Worm (Caenorhabditis elegans) whole organism, L1 larva: ENCODE results near the gene K10H10.4.

ENCODE experiments used
- ama-1 ChIP-seq: fragments of 150-350 bp; optimal IDR thresholded peaks from 2 replicates; lab custom pipeline; 2014
- ces-1 ChIP-seq: fragments of 150-350 bp; optimal IDR thresholded peaks from 2 replicates; lab custom pipeline; 2014; ENCODE audit warnings: missing biosample characterization, missing genetic modification reagents, missing genetic modification characterization
- elt-3 ChIP-seq, 6 experiments: fragments of 150-350 bp in 1 of 6; sonication (generic microtip); optimal IDR thresholded peaks; 2 replicates each; lab custom pipeline; 2017 to 2018; ENCODE audit warnings: missing biosample characterization in 6 of 6, missing genetic modification characterization in 6 of 6, inconsistent platforms in 1 of 6
- fkh-10 ChIP-seq: sonication (generic microtip); optimal IDR thresholded peaks from 2 replicates; lab custom pipeline; 2017; ENCODE audit warnings: missing biosample characterization, missing genetic modification reagents, missing genetic modification characterization
- lin-13 ChIP-seq: fragments of 150-350 bp; optimal IDR thresholded peaks from 2 replicates; lab custom pipeline; 2014; ENCODE audit warnings: missing biosample characterization, missing genetic modification reagents, missing genetic modification characterization
- nhr-19 ChIP-seq: fragments of 200-800 bp; sonication (Bioruptor generic); conservative IDR thresholded peaks from 2 replicates; pipeline ENCODE4 v1.3.6; 2022; ENCODE audit warnings: missing genetic modification characterization, missing compliant biosample characterization
- nhr-237 ChIP-seq: fragments of 150-350 bp; optimal IDR thresholded peaks from 2 replicates; lab custom pipeline; 2014; ENCODE audit warnings: missing biosample characterization, missing genetic modification characterization
- nhr-28 ChIP-seq: fragments of 150-350 bp; optimal IDR thresholded peaks from 2 replicates; lab custom pipeline; 2014; ENCODE audit warnings: missing biosample characterization, missing genetic modification characterization
- snpc-4 ChIP-seq: fragments of 150-350 bp; optimal IDR thresholded peaks from 2 replicates; lab custom pipeline; 2014; ENCODE audit warnings: missing biosample characterization, missing genetic modification characterization
- sox-4 ChIP-seq: sonication (generic microtip); optimal IDR thresholded peaks from 2 replicates; lab custom pipeline; 2016; ENCODE audit warnings: missing genetic modification characterization, missing compliant biosample characterization
- unc-86 ChIP-seq: sonication (generic microtip); optimal IDR thresholded peaks from 2 replicates; lab custom pipeline; 2016; ENCODE audit warnings: missing genetic modification characterization, missing compliant biosample characterization

DNA sequence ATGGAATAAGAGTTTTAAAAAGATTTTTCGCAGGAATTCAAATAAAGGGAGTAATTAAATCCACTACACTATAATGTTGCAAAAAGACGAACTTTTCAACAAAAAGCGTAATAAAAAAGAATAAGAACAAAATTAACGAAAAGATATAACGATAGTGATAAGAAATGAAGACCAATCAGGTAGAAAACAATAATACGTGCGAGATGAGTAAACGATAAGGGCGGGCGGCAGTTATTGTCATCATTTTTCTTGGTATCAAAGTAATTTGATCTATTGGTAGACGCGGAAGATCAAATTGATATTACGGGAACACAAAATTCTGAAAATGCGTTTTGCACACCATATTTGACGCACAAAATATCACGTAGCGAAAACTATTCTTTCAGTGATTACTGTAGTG is 5.8 kb upstream of the K10H10.4 start:
- TF ChIP-seq elt-3 (tag; optimal IDR thresholded peaks at IDR 0.05; lab: Kevin White, UChicago) (peak in 1 of 6 experiments; percentile 2), fkh-10 (no peak), unc-86 (tag; lab: Kevin White, UChicago) (no peak), nhr-237 (tag; lab: Kevin White, UChicago) (no peak), nhr-19 (GFP tag; lab: Robert Waterston, UW) (no peak), nhr-28 (no peak), sox-4 (no peak), ama-1 (lab: Kevin White, UChicago) (no peak), lin-13 (GFP tag; lab: Kevin White, UChicago) (no peak), ces-1 (GFP tag; lab: Kevin White, UChicago) (no peak), snpc-4 (tag; lab: Kevin White, UChicago) (no peak)
